Fruit fly (Drosophila melanogaster) whole organism, embryonic: ENCODE measurements around the gene CG7582.

Experiments used
- CG10267 ChIP-seq: fragments of 200-800 bp; sonication (Bioruptor generic); optimal IDR thresholded peaks from 2 replicates; lab custom pipeline; 2018; ENCODE audit warnings: missing biosample characterization, mild to moderate bottlenecking, missing genetic modification characterization, moderate library complexity
- CG11504 ChIP-seq: fragments of 200-800 bp; sonication (Bioruptor generic); optimal IDR thresholded peaks from 3 replicates; lab custom pipeline; 2019; ENCODE audit warnings: missing biosample characterization, mild to moderate bottlenecking, missing genetic modification characterization, moderate library complexity
- CG12071 ChIP-seq: fragments of 200-800 bp; sonication (Bioruptor generic); optimal IDR thresholded peaks from 3 replicates; lab custom pipeline; 2018; ENCODE audit warnings: missing biosample characterization, mild to moderate bottlenecking, missing genetic modification characterization
- CG14667 ChIP-seq: fragments of 200-800 bp; sonication (Bioruptor generic); IDR thresholded peaks from 2 replicates; pipeline ENCODE4 v1.3.6; 2022; ENCODE audit warnings: missing biosample characterization, missing genetic modification characterization
- CG1602 ChIP-seq: fragments of 200-800 bp; sonication (Bioruptor generic); optimal IDR thresholded peaks from 3 replicates; lab custom pipeline; 2016; ENCODE audit warnings: missing biosample characterization, missing genetic modification characterization
- CG1603 ChIP-seq: fragments of 200-800 bp; sonication (Bioruptor generic); optimal IDR thresholded peaks from 2 replicates; lab custom pipeline; 2019; ENCODE audit warnings: missing biosample characterization, mild to moderate bottlenecking, missing genetic modification characterization, moderate library complexity
- CG16813 ChIP-seq: fragments of 200-800 bp; sonication (Bioruptor generic); IDR thresholded peaks from 3 replicates; pipeline ENCODE4 v1.3.6; 2022; ENCODE audit warnings: missing biosample characterization, missing genetic modification characterization; ENCODE audit not compliant: partially characterized antibody
- CG16863 ChIP-seq: fragments of 200-800 bp; sonication (Bioruptor generic); optimal IDR thresholded peaks from 3 replicates; lab custom pipeline; 2016; ENCODE audit warnings: missing biosample characterization, missing genetic modification characterization
- CG17568 ChIP-seq: fragments of 200-800 bp; sonication (Bioruptor generic); optimal IDR thresholded peaks from 2 replicates; lab custom pipeline; 2018; ENCODE audit warnings: missing biosample characterization, mild to moderate bottlenecking, missing genetic modification characterization, moderate library complexity
- CG1792 ChIP-seq: fragments of 200-800 bp; sonication (Bioruptor generic); optimal IDR thresholded peaks from 2 replicates; lab custom pipeline; 2016; ENCODE audit warnings: missing biosample characterization, missing genetic modification characterization
- CG18599 ChIP-seq: fragments of 200-800 bp; sonication (Bioruptor generic); optimal IDR thresholded peaks from 3 replicates; lab custom pipeline; 2017; ENCODE audit warnings: missing biosample characterization, missing genetic modification characterization, mild to moderate bottlenecking, moderate library complexity, missing genetic modification reagents
- CG2712 ChIP-seq: fragments of 200-800 bp; optimal IDR thresholded peaks from 3 replicates; lab custom pipeline; 2019; ENCODE audit warnings: missing biosample characterization, mild to moderate bottlenecking, missing genetic modification characterization, moderate library complexity
- CG3065 ChIP-seq: fragments of 200-800 bp; sonication (Bioruptor generic); optimal IDR thresholded peaks from 2 replicates; lab custom pipeline; 2016; ENCODE audit warnings: missing biosample characterization, missing genetic modification characterization
- CG4360 ChIP-seq: fragments of 200-800 bp; sonication (Bioruptor generic); IDR thresholded peaks from 2 replicates; pipeline ENCODE4 v1.3.6; 2022; ENCODE audit warnings: missing biosample characterization, missing genetic modification characterization
- CG43689 ChIP-seq: fragments of 200-800 bp; sonication (Bioruptor generic); IDR thresholded peaks from 2 replicates; pipeline ENCODE4 v1.3.6; 2022; ENCODE audit warnings: missing biosample characterization, missing genetic modification characterization
- CG4707 ChIP-seq: fragments of 200-800 bp; sonication (Bioruptor generic); optimal IDR thresholded peaks from 2 replicates; lab custom pipeline; 2018; ENCODE audit warnings: missing biosample characterization, mild to moderate bottlenecking, missing genetic modification characterization, moderate library complexity
- CG6254 ChIP-seq: fragments of 200-800 bp; sonication (Bioruptor generic); optimal IDR thresholded peaks from 3 replicates; lab custom pipeline; 2017; ENCODE audit warnings: mild to moderate bottlenecking, missing biosample characterization, missing genetic modification reagents, missing genetic modification characterization
- CG6791 ChIP-seq: fragments of 200-800 bp; sonication (Bioruptor generic); IDR thresholded peaks from 3 replicates; pipeline ENCODE4 v1.3.6; 2022; ENCODE audit warnings: missing biosample characterization, missing genetic modification characterization; ENCODE audit not compliant: partially characterized antibody
- CG7556 ChIP-seq: fragments of 200-800 bp; sonication (Bioruptor generic); optimal IDR thresholded peaks from 2 replicates; lab custom pipeline; 2017; ENCODE audit warnings: missing biosample characterization, mild to moderate bottlenecking, missing genetic modification characterization
- CG8388 ChIP-seq: fragments of 200-800 bp; sonication (Bioruptor generic); optimal IDR thresholded peaks from 2 replicates; lab custom pipeline; 2019; ENCODE audit warnings: missing biosample characterization, mild to moderate bottlenecking, missing genetic modification characterization, moderate library complexity
- CG8924 ChIP-seq: fragments of 200-800 bp; optimal IDR thresholded peaks from 3 replicates; lab custom pipeline; 2019; ENCODE audit warnings: missing biosample characterization, mild to moderate bottlenecking, missing genetic modification characterization, moderate library complexity
- Camta ChIP-seq: fragments of 200-800 bp; sonication (Bioruptor generic); optimal IDR thresholded peaks from 2 replicates; lab custom pipeline; 2016; ENCODE audit warnings: missing biosample characterization, missing genetic modification characterization
- D19A ChIP-seq: fragments of 200-800 bp; optimal IDR thresholded peaks from 3 replicates; lab custom pipeline; 2019; ENCODE audit warnings: missing biosample characterization, mild to moderate bottlenecking, missing genetic modification characterization, moderate library complexity
- ERR ChIP-seq: fragments of 200-800 bp; sonication (Bioruptor generic); optimal IDR thresholded peaks from 2 replicates; lab custom pipeline; 2016; ENCODE audit warnings: missing biosample characterization, missing genetic modification characterization
- HLH4C ChIP-seq: fragments of 200-800 bp; sonication (Bioruptor generic); IDR thresholded peaks from 3 replicates; pipeline ENCODE4 v1.3.6; 2022; ENCODE audit warnings: missing biosample characterization, missing genetic modification characterization; ENCODE audit not compliant: partially characterized antibody
- Hr3 ChIP-seq: fragments of 200-800 bp; sonication (Bioruptor generic); optimal IDR thresholded peaks from 3 replicates; lab custom pipeline; 2016; ENCODE audit warnings: missing biosample characterization, missing genetic modification characterization
- Hsf ChIP-seq: fragments of 200-800 bp; sonication (Bioruptor generic); optimal IDR thresholded peaks from 3 replicates; lab custom pipeline; 2016; ENCODE audit warnings: missing biosample characterization, missing genetic modification characterization
- Lim3 ChIP-seq: fragments of 200-800 bp; sonication (Bioruptor generic); IDR thresholded peaks from 2 replicates; pipeline ENCODE4 v1.3.6; 2022; ENCODE audit warnings: missing biosample characterization, missing genetic modification characterization
- Myb ChIP-seq: fragments of 200-800 bp; sonication (Bioruptor generic); optimal IDR thresholded peaks from 2 replicates; lab custom pipeline; 2016; ENCODE audit warnings: missing biosample characterization, missing genetic modification characterization
- Optix ChIP-seq: fragments of 200-800 bp; sonication (Bioruptor generic); IDR thresholded peaks from 3 replicates; pipeline ENCODE4 v1.3.6; 2022; ENCODE audit warnings: missing biosample characterization, missing genetic modification characterization
- Trl ChIP-seq, 3 experiments: fragments of >200 bp in 2 of 3; fragments of 200-800 bp in 1 of 3; sonication (Bioruptor generic) in 1 of 3; optimal IDR thresholded peaks; 2 replicates in 1 of 3; 3 replicates in 2 of 3; lab custom pipeline; 2016 to 2017; ENCODE audit warnings: missing biosample characterization in 1 of 3, missing genetic modification characterization in 1 of 3
- Usf ChIP-seq: fragments of 200-800 bp; sonication (Bioruptor generic); optimal IDR thresholded peaks from 2 replicates; lab custom pipeline; 2017; ENCODE audit warnings: missing genotype, missing biosample characterization, missing genetic modification characterization
- bbx ChIP-seq: fragments of 200-800 bp; sonication (Bioruptor generic); IDR thresholded peaks from 2 replicates; pipeline ENCODE4 v1.3.6; 2022; ENCODE audit warnings: missing biosample characterization, missing genetic modification characterization; ENCODE audit not compliant: partially characterized antibody
- caup ChIP-seq: fragments of 200-800 bp; sonication (Bioruptor generic); optimal IDR thresholded peaks from 3 replicates; lab custom pipeline; 2017; ENCODE audit warnings: missing biosample characterization, mild to moderate bottlenecking, missing genetic modification characterization, moderate library complexity; ENCODE audit not compliant: severe bottlenecking
- chinmo ChIP-seq: fragments of 200-800 bp; sonication (Bioruptor generic); IDR thresholded peaks from 4 replicates; pipeline ENCODE4 v1.3.6; 2022; ENCODE audit warnings: missing biosample characterization, missing genetic modification characterization; ENCODE audit not compliant: partially characterized antibody
- chm ChIP-seq: fragments of 200-800 bp; sonication (Bioruptor generic); IDR thresholded peaks from 2 replicates; pipeline ENCODE4 v1.3.6; 2022; ENCODE audit warnings: missing biosample characterization, missing genetic modification characterization
- dmrt11E ChIP-seq: fragments of 200-800 bp; sonication (Bioruptor generic); optimal IDR thresholded peaks from 3 replicates; lab custom pipeline; 2018; ENCODE audit warnings: missing biosample characterization, mild to moderate bottlenecking, missing genetic modification characterization, moderate library complexity
- gcm ChIP-seq: fragments of 200-800 bp; sonication (Bioruptor generic); optimal IDR thresholded peaks from 2 replicates; lab custom pipeline; 2019; ENCODE audit warnings: missing biosample characterization, mild to moderate bottlenecking, missing genetic modification characterization, moderate library complexity
- her ChIP-seq: fragments of 200-800 bp; sonication (Bioruptor generic); optimal IDR thresholded peaks from 2 replicates; lab custom pipeline; 2016; ENCODE audit warnings: missing biosample characterization, missing genetic modification characterization
- hth ChIP-seq: fragments of >200 bp; optimal IDR thresholded peaks from 2 replicates; lab custom pipeline; 2017; ENCODE audit warnings: inconsistent platforms
- nerfin-1 ChIP-seq: fragments of 200-800 bp; sonication (Bioruptor generic); optimal IDR thresholded peaks from 3 replicates; lab custom pipeline; 2019; ENCODE audit warnings: missing biosample characterization, mild to moderate bottlenecking, missing genetic modification characterization, moderate library complexity
- pan ChIP-seq, 4 experiments: fragments of >200 bp in 3 of 4; fragments of 200-800 bp in 1 of 4; sonication (Bioruptor generic) in 1 of 4; optimal IDR thresholded peaks in 3 of 4; IDR thresholded peaks in 1 of 4; 2 replicates each; pipeline versions ENCODE4 v1.3.6 to Lab custom; 2017 to 2022; ENCODE audit warnings: missing biosample characterization in 2 of 4, missing genetic modification characterization in 2 of 4, mixed read lengths in 1 of 4
- phol ChIP-seq: fragments of 200-800 bp; sonication (Bioruptor generic); optimal IDR thresholded peaks from 3 replicates; lab custom pipeline; 2018; ENCODE audit warnings: missing biosample characterization, mild to moderate bottlenecking, missing genetic modification characterization, moderate library complexity
- run ChIP-seq: fragments of 200-800 bp; sonication (Bioruptor generic); optimal IDR thresholded peaks from 3 replicates; lab custom pipeline; 2018; ENCODE audit warnings: missing biosample characterization, mild to moderate bottlenecking, missing genetic modification characterization
- tna ChIP-seq: fragments of 200-800 bp; sonication (Bioruptor generic); IDR thresholded peaks from 2 replicates; pipeline ENCODE4 v1.3.6; 2022; ENCODE audit warnings: missing biosample characterization, missing genetic modification characterization; ENCODE audit not compliant: partially characterized antibody
- unc-4 ChIP-seq: fragments of 200-800 bp; sonication (Bioruptor generic); IDR thresholded peaks from 2 replicates; pipeline ENCODE4 v1.3.6; 2022; ENCODE audit warnings: missing biosample characterization, missing genetic modification characterization; ENCODE audit not compliant: partially characterized antibody
- wek ChIP-seq: fragments of 200-800 bp; sonication (Bioruptor generic); optimal IDR thresholded peaks from 3 replicates; lab custom pipeline; 2018; ENCODE audit warnings: missing biosample characterization, mild to moderate bottlenecking, missing genetic modification characterization, moderate library complexity

Gene CG7582

dm6 chr3R:29690539-29690852 lies 8.4 kb upstream of the CG7582 start (continued):
- TF ChIP-seq Trl (optimal IDR thresholded peaks at IDR 0.05; lab: Kevin White, UChicago), result no peak
- TF ChIP-seq Trl (GFP tag; optimal IDR thresholded peaks at IDR 0.05; lab: Kevin White, UChicago), result no peak
- no peak for TF ChIP-seq CG6254
- no peak for TF ChIP-seq CG1792 (GFP tag; lab: Kevin White, UChicago)
- TF ChIP-seq CG12071 (GFP tag; lab: Kevin White, UChicago), result peak; percentile 9
- peak; percentile 37 for TF ChIP-seq CG8924
- no peak for TF ChIP-seq her (GFP tag; lab: Kevin White, UChicago)
- TF ChIP-seq CG17568 (GFP tag; lab: Kevin White, UChicago), result peak; percentile 8
- no peak for TF ChIP-seq Camta (GFP tag; lab: Kevin White, UChicago)
- TF ChIP-seq Usf, result no peak
- no peak for TF ChIP-seq HLH4C (GFP tag; lab: Robert Waterston, UW)
- peak; percentile 34 for TF ChIP-seq Hr3 (GFP tag; lab: Kevin White, UChicago)
- no peak for TF ChIP-seq Myb (GFP tag; lab: Kevin White, UChicago)
- peak; percentile 49 for TF ChIP-seq CG8388 (GFP tag; lab: Kevin White, UChicago)
- peak; percentile 30 for TF ChIP-seq CG10267
- TF ChIP-seq CG7556, result peak; percentile 46
- TF ChIP-seq CG18599 (GFP tag; lab: Kevin White, UChicago), result peak; percentile 22
- no peak for TF ChIP-seq unc-4 (GFP tag; lab: Robert Waterston, UW)
- TF ChIP-seq Hsf (GFP tag; lab: Kevin White, UChicago), result no peak
- no peak for TF ChIP-seq tna (GFP tag; lab: Robert Waterston, UW)
- peak; percentile 61 for TF ChIP-seq phol
- TF ChIP-seq CG43689, result peak; percentile 30; the same call in 1 of the 2 replicates

- TF ChIP-seq CG11504 (tag; lab: Kevin White, UChicago) (peak; percentile 16), bbx (no peak), Optix (no peak), CG2712 (no peak), nerfin-1 (tag; lab: Kevin White, UChicago) (no peak), Trl (optimal IDR thresholded peaks at IDR 0.05; lab: Kevin White, UChicago) (peak in 1 of 2 experiments; percentile 1), Trl (GFP tag; optimal IDR thresholded peaks at IDR 0.05; lab: Kevin White, UChicago) (no peak), ERR (GFP tag; lab: Kevin White, UChicago) (no peak), CG6791 (GFP tag; lab: Robert Waterston, UW) (no peak), CG16813 (GFP tag; lab: Robert Waterston, UW) (no peak), run (tag; lab: Kevin White, UChicago) (no peak), D19A (tag; lab: Kevin White, UChicago) (peak; percentile 93), CG3065 (GFP tag; lab: Kevin White, UChicago) (no peak), wek (no peak), CG1603 (no peak), chm (GFP tag; lab: Robert Waterston, UW) (0 out of 2 replicates have a peak, but pooled peaks have one; percentile 19), caup (GFP tag; lab: Kevin White, UChicago) (no peak), CG16863 (no peak), CG1602 (no peak), chinmo (GFP tag; lab: Robert Waterston, UW) (0 out of 4 replicates have a peak, but pooled peaks have one; percentile 56), Lim3 (no peak), dmrt11E (no peak), gcm (GFP tag; lab: Kevin White, UChicago) (no peak), Myb (GFP tag; lab: Kevin White, UChicago) (no peak), hth (no peak), CG4360 (no peak), pan (optimal IDR thresholded peaks at IDR 0.05; lab: Kevin White, UChicago) (no peak), pan (GFP tag; optimal IDR thresholded peaks at IDR 0.05 in 1 of 2, IDR thresholded peaks at IDR 0.05 in 1 of 2) (no peak), CG7556 (no peak), CG4707 (GFP tag; lab: Kevin White, UChicago) (no peak), CG14667 (GFP tag; lab: Robert Waterston, UW) (no peak)
These were observed 7.9 kb upstream of the CG7582 start for dm6 chr3R:29689833-29690538.
